Worm (Caenorhabditis elegans) whole organism, L4 larva: ENCODE results near the gene srt-17.

ENCODE experiments used
- D1046.2 ChIP-seq: fragments of 200-800 bp; sonication (Bioruptor generic); IDR thresholded peaks from 2 replicates; pipeline ENCODE4 v1.3.6; 2022; ENCODE audit warnings: missing genetic modification characterization, missing compliant biosample characterization
- F26F4.8 ChIP-seq: fragments of 200-800 bp; sonication (Bioruptor generic); conservative IDR thresholded peaks from 2 replicates; pipeline ENCODE4 v1.3.6; 2022; ENCODE audit warnings: missing genetic modification characterization, missing compliant biosample characterization
- F49E8.2 ChIP-seq: sonication (generic microtip); optimal IDR thresholded peaks from 2 replicates; lab custom pipeline; 2016; ENCODE audit warnings: missing compliant biosample characterization, mild to moderate bottlenecking, missing genetic modification characterization, borderline replicate concordance
- R02D3.7 ChIP-seq: fragments of 150-350 bp; sonication (generic microtip); optimal IDR thresholded peaks from 3 replicates; lab custom pipeline; 2014; ENCODE audit warnings: missing biosample characterization, missing genetic modification characterization
- T20F7.1 ChIP-seq: fragments of 200-800 bp; sonication (Bioruptor generic); optimal IDR thresholded peaks from 2 replicates; lab custom pipeline; 2018; ENCODE audit warnings: mild to moderate bottlenecking, missing genetic modification characterization, missing compliant biosample characterization
- T26A8.4 ChIP-seq: fragments of 200-800 bp; sonication (Bioruptor generic); IDR thresholded peaks from 2 replicates; pipeline ENCODE4 v1.3.6; 2022; ENCODE audit warnings: missing genetic modification characterization, missing compliant biosample characterization
- Y5F2A.4 ChIP-seq: fragments of 200-800 bp; sonication (Bioruptor generic); optimal IDR thresholded peaks from 2 replicates; lab custom pipeline; 2018; ENCODE audit warnings: mild to moderate bottlenecking, missing genetic modification characterization, missing compliant biosample characterization
- Y75B8A.6 ChIP-seq: fragments of 200-800 bp; sonication (Bioruptor generic); IDR thresholded peaks from 2 replicates; pipeline ENCODE4 v1.3.6; 2022; ENCODE audit warnings: missing genetic modification reagents, missing genetic modification characterization, missing compliant biosample characterization
- arid-1 ChIP-seq: fragments of 200-800 bp; sonication (Bioruptor generic); conservative IDR thresholded peaks from 2 replicates; pipeline ENCODE4 v1.3.6; 2022; ENCODE audit warnings: missing genetic modification reagents, missing genetic modification characterization, missing compliant biosample characterization
- ceh-20 ChIP-seq: fragments of 200-800 bp; sonication (Bioruptor generic); IDR thresholded peaks from 2 replicates; pipeline ENCODE4 v1.3.6; 2022; ENCODE audit warnings: missing genetic modification reagents, missing genetic modification characterization, missing compliant biosample characterization
- ceh-44 ChIP-seq: fragments of 200-800 bp; sonication (Bioruptor generic); IDR thresholded peaks from 2 replicates; pipeline ENCODE4 v1.3.6; 2022; ENCODE audit warnings: missing genetic modification reagents, missing genetic modification characterization, missing compliant biosample characterization
- ceh-62 ChIP-seq: sonication (generic microtip); optimal IDR thresholded peaks from 2 replicates; lab custom pipeline; 2017; ENCODE audit warnings: missing biosample characterization, missing genetic modification characterization
- ceh-82 ChIP-seq: sonication (generic microtip); optimal IDR thresholded peaks from 2 replicates; lab custom pipeline; 2017; ENCODE audit warnings: missing biosample characterization, missing genetic modification characterization
- ces-1 ChIP-seq: fragments of 150-350 bp; sonication (generic microtip); optimal IDR thresholded peaks from 4 replicates; lab custom pipeline; 2014; ENCODE audit warnings: missing biosample characterization, missing genetic modification reagents, missing genetic modification characterization
- daf-12 ChIP-seq: fragments of 150-350 bp; optimal IDR thresholded peaks from 2 replicates; lab custom pipeline; 2014; ENCODE audit warnings: missing biosample characterization, missing genetic modification reagents, missing genetic modification characterization
- daf-16 ChIP-seq, 3 experiments: sonication (generic microtip); optimal IDR thresholded peaks; 2 replicates each; lab custom pipeline; 2016 to 2017; ENCODE audit warnings: missing genetic modification characterization in 3 of 3, missing genetic modification reagents in 3 of 3, mild to moderate bottlenecking in 2 of 3, missing compliant biosample characterization in 2 of 3, missing biosample characterization in 1 of 3, moderate library complexity in 1 of 3
- dmd-6 ChIP-seq: fragments of 200-800 bp; sonication (Bioruptor generic); IDR thresholded peaks from 2 replicates; pipeline ENCODE4 v1.3.6; 2022; ENCODE audit warnings: missing genetic modification reagents, missing genetic modification characterization, missing compliant biosample characterization
- dmd-8 ChIP-seq: fragments of 200-800 bp; sonication (Bioruptor generic); IDR thresholded peaks from 2 replicates; pipeline ENCODE4 v1.3.6; 2022; ENCODE audit warnings: missing genetic modification characterization, missing compliant biosample characterization
- dmd-9 ChIP-seq: fragments of 200-800 bp; sonication (Bioruptor generic); IDR thresholded peaks from 2 replicates; pipeline ENCODE4 v1.3.6; 2022; ENCODE audit warnings: missing genetic modification reagents, missing genetic modification characterization, missing compliant biosample characterization
- dve-1 ChIP-seq: sonication (generic microtip); optimal IDR thresholded peaks from 2 replicates; lab custom pipeline; 2017; ENCODE audit warnings: antibody characterized with exemption, mild to moderate bottlenecking, missing genetic modification characterization, missing compliant biosample characterization; ENCODE audit not compliant: insufficient read depth
- egl-43 ChIP-seq: fragments of 200-800 bp; sonication (Bioruptor generic); IDR thresholded peaks from 2 replicates; pipeline ENCODE4 v1.3.6; 2022; ENCODE audit warnings: missing genetic modification reagents, missing genetic modification characterization, missing compliant biosample characterization
- hlh-11 ChIP-seq: fragments of 200-800 bp; sonication (Bioruptor generic); optimal IDR thresholded peaks from 2 replicates; lab custom pipeline; 2018; ENCODE audit warnings: mild to moderate bottlenecking, missing genetic modification characterization, missing compliant biosample characterization
- hlh-30 ChIP-seq: sonication (generic microtip); optimal IDR thresholded peaks from 2 replicates; lab custom pipeline; 2017; ENCODE audit warnings: antibody characterized with exemption, mild to moderate bottlenecking, missing genetic modification characterization, missing compliant biosample characterization; ENCODE audit not compliant: insufficient read depth
- lim-7 ChIP-seq: fragments of 200-800 bp; sonication (Bioruptor generic); IDR thresholded peaks from 2 replicates; pipeline ENCODE4 v1.3.6; 2022; ENCODE audit warnings: missing genetic modification characterization, missing compliant biosample characterization
- lin-13 ChIP-seq: fragments of 150-350 bp; optimal IDR thresholded peaks from 2 replicates; lab custom pipeline; 2014; ENCODE audit warnings: missing biosample characterization, missing genetic modification reagents, missing genetic modification characterization
- lir-3 ChIP-seq: sonication (generic microtip); optimal IDR thresholded peaks from 2 replicates; lab custom pipeline; 2016; ENCODE audit warnings: mild to moderate bottlenecking, missing genetic modification characterization, missing compliant biosample characterization
- mes-2 ChIP-seq: sonication (generic microtip); optimal IDR thresholded peaks from 2 replicates; lab custom pipeline; 2016; ENCODE audit warnings: missing genotype, mild to moderate bottlenecking, missing genetic modification characterization, missing compliant biosample characterization; ENCODE audit not compliant: poor library complexity, severe bottlenecking
- nhr-102 ChIP-seq: sonication (generic microtip); optimal IDR thresholded peaks from 2 replicates; lab custom pipeline; 2016; ENCODE audit warnings: mild to moderate bottlenecking, missing genetic modification characterization, moderate library complexity, missing compliant biosample characterization
- nhr-11 ChIP-seq: fragments of 150-350 bp; optimal IDR thresholded peaks from 2 replicates; lab custom pipeline; 2014; ENCODE audit warnings: missing biosample characterization, missing genetic modification characterization
- nhr-237 ChIP-seq: sonication (generic microtip); optimal IDR thresholded peaks from 2 replicates; lab custom pipeline; 2017; ENCODE audit warnings: missing biosample characterization, missing genetic modification characterization
- nhr-28 ChIP-seq: fragments of 150-350 bp; optimal IDR thresholded peaks from 2 replicates; lab custom pipeline; 2014; ENCODE audit warnings: missing biosample characterization, missing genetic modification characterization
- nhr-42 ChIP-seq: fragments of 200-800 bp; sonication (Bioruptor generic); IDR thresholded peaks from 2 replicates; pipeline ENCODE4 v1.3.6; 2022; ENCODE audit warnings: missing genetic modification characterization, missing compliant biosample characterization
- pha-4 ChIP-seq, 2 experiments: fragments of 150-350 bp in 1 of 2; fragments of 200-800 bp in 1 of 2; sonication (Bioruptor generic) in 1 of 2; IDR thresholded peaks in 1 of 2; optimal IDR thresholded peaks in 1 of 2; 2 replicates each; pipeline versions ENCODE4 v1.3.6 to Lab custom; 2014 to 2022; ENCODE audit warnings: missing genetic modification characterization in 2 of 2, missing genetic modification reagents in 2 of 2, missing biosample characterization in 1 of 2, missing compliant biosample characterization in 1 of 2
- tag-97 ChIP-seq: fragments of 200-800 bp; sonication (Bioruptor generic); IDR thresholded peaks from 2 replicates; pipeline ENCODE4 v1.3.6; 2022; ENCODE audit warnings: missing genetic modification characterization, missing compliant biosample characterization
- unc-62 ChIP-seq, 3 experiments: fragments of 150-350 bp in 1 of 3; sonication (generic microtip); optimal IDR thresholded peaks in 2 of 3; peaks in 1 of 3; 1 replicate in 1 of 3; 2 replicates in 2 of 3; lab custom pipeline; 2014 to 2017; ENCODE audit warnings: missing biosample characterization in 3 of 3, missing genetic modification characterization in 3 of 3, missing genetic modification reagents in 3 of 3, missing genotype in 1 of 3
- zag-1 ChIP-seq: fragments of 150-350 bp; optimal IDR thresholded peaks from 2 replicates; lab custom pipeline; 2014; ENCODE audit warnings: missing biosample characterization, missing genetic modification characterization
- zfp-2 ChIP-seq: sonication (generic microtip); optimal IDR thresholded peaks from 2 replicates; lab custom pipeline; 2016; ENCODE audit warnings: mild to moderate bottlenecking, missing genetic modification characterization, missing compliant biosample characterization
- zip-2 ChIP-seq: fragments of 150-350 bp; optimal IDR thresholded peaks from 2 replicates; lab custom pipeline; 2014; ENCODE audit warnings: missing biosample characterization, missing genetic modification characterization
- ztf-11 ChIP-seq: fragments of 150-350 bp; optimal IDR thresholded peaks from 2 replicates; lab custom pipeline; 2014; ENCODE audit warnings: missing biosample characterization, missing genetic modification characterization

Gene srt-17

ce11 chrV:634855-635254 lies 10.0 kb upstream of the srt-17 start, which contains the start of gene F48G7.10:
F48G7.10 (minus strand) TSS chrV:634955.
- no peak for TF ChIP-seq nhr-28
- TF ChIP-seq lim-7 (GFP tag; lab: Robert Waterston, UW) = no peak
- TF ChIP-seq lir-3 (tag; lab: Kevin White, UChicago) = no peak
- no peak for TF ChIP-seq zfp-2 (tag; lab: Kevin White, UChicago)

ce11 chrV:631832-632231 lies 7.0 kb upstream of the srt-17 start:
- TF ChIP-seq unc-62 (GFP tag; optimal IDR thresholded peaks at IDR 0.05 in 1 of 2; lab: Kevin White, UChicago) (no peak), unc-62 (tag; optimal IDR thresholded peaks at IDR 0.05; lab: Kevin White, UChicago) (no peak), ceh-20 (GFP tag; lab: Robert Waterston, UW) (no peak), nhr-42 (GFP tag; lab: Robert Waterston, UW) (no peak), dmd-6 (GFP tag; lab: Robert Waterston, UW) (0 out of 2 replicates have a peak, but pooled peaks have one; percentile 18), mes-2 (tag; lab: Kevin White, UChicago) (peak; percentile 27), dve-1 (tag; lab: Kevin White, UChicago) (peak; percentile 38), T20F7.1 (no peak), D1046.2 (no peak), nhr-28 (peak; percentile 48), hlh-30 (tag; lab: Kevin White, UChicago) (peak; percentile 10), F49E8.2 (tag; lab: Kevin White, UChicago) (no peak)

ce11 chrV:628527-628926 lies 3.7 kb upstream of the srt-17 start, which contains the start of gene F48G7.9:
F48G7.9 (minus strand) TSS chrV:628627.
- TF ChIP-seq F26F4.8 (GFP tag; lab: Robert Waterston, UW) (no peak), lim-7 (GFP tag; lab: Robert Waterston, UW) (no peak), T20F7.1 (no peak), T26A8.4 (GFP tag; lab: Robert Waterston, UW) (no peak), zag-1 (tag; lab: Kevin White, UChicago) (no peak), daf-12 (no peak), ceh-82 (tag; lab: Kevin White, UChicago) (no peak)

- TF ChIP-seq lin-13 (no peak), ztf-11 (no peak), dmd-6 (GFP tag; lab: Robert Waterston, UW) (no peak), nhr-102 (tag; lab: Kevin White, UChicago) (no peak), nhr-11 (tag; lab: Kevin White, UChicago) (no peak)
Observed at ce11 chrV:627585-627984, 2.8 kb upstream of the srt-17 start, which contains the start of gene F48G7.8. F48G7.8 (minus strand) TSS chrV:627685.

ce11 chrV:626321-626720 lies 1.5 kb upstream of the srt-17 start, which contains the start of gene F48G7.7:
F48G7.7 (minus strand) TSS chrV:626421.
- TF ChIP-seq nhr-237 (tag; lab: Kevin White, UChicago) (no peak), daf-16 (GFP tag; optimal IDR thresholded peaks at IDR 0.05; lab: Kevin White, UChicago) (no peak), daf-16 (tag; optimal IDR thresholded peaks at IDR 0.05; lab: Kevin White, UChicago) (peak; percentile 10), unc-62 (GFP tag; optimal IDR thresholded peaks at IDR 0.05 in 1 of 2; lab: Kevin White, UChicago) (peak in 1 of 2 experiments; percentile 29), unc-62 (tag; optimal IDR thresholded peaks at IDR 0.05; lab: Kevin White, UChicago) (no peak), Y75B8A.6 (GFP tag; lab: Robert Waterston, UW) (no peak)

- TF ChIP-seq arid-1 (GFP tag; lab: Robert Waterston, UW) (no peak), unc-62 (GFP tag; optimal IDR thresholded peaks at IDR 0.05 in 1 of 2; lab: Kevin White, UChicago) (no peak), unc-62 (tag; optimal IDR thresholded peaks at IDR 0.05; lab: Kevin White, UChicago) (no peak), egl-43 (GFP tag; lab: Robert Waterston, UW) (no peak), daf-16 (GFP tag; optimal IDR thresholded peaks at IDR 0.05; lab: Kevin White, UChicago) (no peak), daf-16 (tag; optimal IDR thresholded peaks at IDR 0.05; lab: Kevin White, UChicago) (peak; percentile 78), pha-4 (GFP tag; IDR thresholded peaks at IDR 0.05; lab: Robert Waterston, UW) (no peak), pha-4 (tag; optimal IDR thresholded peaks at IDR 0.05; lab: Kevin White, UChicago) (no peak), ceh-62 (tag; lab: Kevin White, UChicago) (no peak), dmd-8 (GFP tag; lab: Robert Waterston, UW) (no peak), F49E8.2 (tag; lab: Kevin White, UChicago) (no peak), tag-97 (GFP tag; lab: Robert Waterston, UW) (no peak), dmd-9 (no peak), zip-2 (tag; lab: Kevin White, UChicago) (no peak), Y5F2A.4 (no peak), R02D3.7 (tag; lab: Kevin White, UChicago) (no peak), ceh-44 (GFP tag; lab: Robert Waterston, UW) (no peak), hlh-11 (tag; lab: Kevin White, UChicago) (no peak), ces-1 (GFP tag; lab: Kevin White, UChicago) (no peak)
Observed at ce11 chrV:622902-623301, 1.9 kb downstream of the srt-17 start, which contains the start of gene F48G7.5. F48G7.5 (minus strand) TSS chrV:622935.
